Fruit fly (Drosophila melanogaster): Measurements from ENCODE around the gene CG10561.

Gene CG10561

DNA sequence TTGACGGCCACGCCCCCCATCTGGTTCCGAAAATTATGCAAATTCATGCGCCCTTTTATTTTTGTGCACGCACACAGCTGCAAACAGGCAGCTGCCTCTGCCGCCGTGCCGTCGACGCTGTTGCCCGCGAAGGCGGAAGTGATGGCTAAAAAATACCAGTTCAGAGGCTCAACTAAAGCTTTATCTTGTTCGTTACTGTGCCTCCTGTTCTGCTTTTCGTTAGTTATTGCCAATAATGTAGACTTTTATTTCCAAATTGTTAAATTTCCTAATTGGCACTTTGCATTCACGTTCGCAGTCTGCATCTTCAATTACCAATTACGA lies 20.1 kb downstream of the CG10561 start:
- no peak for TF ChIP-seq CG17801 (GFP tag; optimal IDR thresholded peaks at IDR 0.05; ENCODE audit: partially characterized antibody)

DNA sequence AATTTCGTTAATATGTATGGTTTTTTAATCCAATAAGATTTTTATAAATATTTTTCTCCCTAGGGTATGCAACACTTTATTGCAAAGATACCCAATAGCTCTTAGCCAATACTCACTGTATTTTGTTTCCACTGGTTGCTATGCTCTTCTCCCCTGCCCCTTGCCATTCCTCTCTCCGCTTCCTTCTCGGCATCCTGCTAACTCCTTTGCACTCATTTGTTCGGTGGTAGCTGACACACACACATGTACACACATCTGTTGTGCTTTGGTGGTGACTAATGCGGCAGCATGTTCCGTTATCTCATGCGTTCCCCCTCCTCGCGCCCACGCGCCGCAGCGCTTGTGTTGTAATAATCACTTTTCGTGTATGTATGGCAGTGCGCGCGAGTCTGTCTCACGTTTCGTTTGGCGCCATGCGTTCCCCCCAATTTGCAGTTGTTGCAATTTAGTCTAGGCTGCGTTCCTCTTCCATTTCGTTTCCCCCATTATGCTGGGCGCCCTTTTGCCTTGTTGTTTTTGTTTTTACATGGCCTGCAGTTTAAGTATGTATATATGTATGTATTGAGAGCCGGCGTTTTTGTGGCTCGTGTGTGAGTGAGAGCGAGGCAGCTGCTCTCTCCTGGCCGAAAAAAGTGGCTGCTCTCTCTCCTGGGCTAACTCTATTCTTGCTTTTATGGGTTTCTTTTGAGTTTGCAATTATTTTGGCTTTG lies 20.8 kb downstream of the CG10561 start, which contains the start of gene Polr1D:
Gene Polr1D (minus strand): TSS at position 420 of the 710 bp plus-strand sequence.
- TF ChIP-seq CG17801 (GFP tag; optimal IDR thresholded peaks at IDR 0.05; ENCODE audit: partially characterized antibody), result no peak

DNA sequence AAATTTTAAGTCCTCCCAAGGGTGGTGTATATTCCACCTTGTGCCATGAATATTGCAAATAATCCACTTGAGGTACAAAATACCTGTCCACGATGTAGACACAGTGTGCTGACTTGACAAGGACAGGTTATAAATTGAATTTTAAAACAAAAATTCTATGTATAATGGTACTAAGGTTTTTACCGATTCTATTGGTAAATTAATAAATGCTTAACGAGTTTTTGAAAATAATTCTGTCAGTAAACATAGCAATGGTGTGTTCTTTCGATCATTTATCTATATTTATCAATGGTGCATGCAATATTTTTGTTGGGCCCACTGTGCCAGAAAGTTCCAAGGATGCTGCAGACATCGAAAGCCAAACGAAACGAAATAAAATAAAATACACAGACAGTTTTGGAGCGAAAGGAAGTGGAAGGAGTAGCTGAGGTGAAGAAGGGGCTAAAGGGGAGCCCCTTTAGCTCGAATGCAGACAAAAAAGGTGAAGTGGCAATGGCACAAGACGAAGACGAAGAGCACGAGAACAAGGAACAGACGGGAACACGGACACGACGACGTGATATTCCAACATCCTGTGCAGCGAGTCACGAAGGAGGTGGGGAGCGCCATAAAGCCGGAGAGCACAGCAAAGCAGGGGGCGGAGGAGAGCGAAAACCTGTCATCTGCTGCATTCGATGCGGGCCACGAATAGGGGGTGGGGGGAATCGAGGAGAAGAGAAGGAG lies 21.9 kb downstream of the CG10561 start:
- no peak for TF ChIP-seq CG17801 (GFP tag; optimal IDR thresholded peaks at IDR 0.05; ENCODE audit: partially characterized antibody)

DNA sequence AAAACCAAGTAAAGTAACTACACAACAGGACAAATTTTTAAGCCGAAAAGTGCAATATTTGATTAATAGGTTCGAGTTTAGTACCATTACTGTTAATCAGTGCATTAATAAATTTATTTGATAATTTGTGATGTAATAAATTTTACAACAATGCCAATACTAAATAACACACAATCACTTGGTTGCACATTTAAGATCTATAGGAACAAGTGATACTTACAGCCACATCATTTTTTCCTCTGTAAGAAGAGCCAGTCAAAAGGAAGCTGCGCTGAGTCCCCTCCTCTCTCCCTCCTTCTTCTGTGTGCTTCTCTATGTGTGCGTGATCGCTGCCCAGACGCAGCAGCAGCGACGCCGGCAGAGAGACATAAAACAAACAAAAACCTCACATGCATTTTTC lies 22.5 kb downstream of the CG10561 start:
- peak; percentile 66 for TF ChIP-seq CG17801 (GFP tag; optimal IDR thresholded peaks at IDR 0.05; ENCODE audit: partially characterized antibody)

DNA sequence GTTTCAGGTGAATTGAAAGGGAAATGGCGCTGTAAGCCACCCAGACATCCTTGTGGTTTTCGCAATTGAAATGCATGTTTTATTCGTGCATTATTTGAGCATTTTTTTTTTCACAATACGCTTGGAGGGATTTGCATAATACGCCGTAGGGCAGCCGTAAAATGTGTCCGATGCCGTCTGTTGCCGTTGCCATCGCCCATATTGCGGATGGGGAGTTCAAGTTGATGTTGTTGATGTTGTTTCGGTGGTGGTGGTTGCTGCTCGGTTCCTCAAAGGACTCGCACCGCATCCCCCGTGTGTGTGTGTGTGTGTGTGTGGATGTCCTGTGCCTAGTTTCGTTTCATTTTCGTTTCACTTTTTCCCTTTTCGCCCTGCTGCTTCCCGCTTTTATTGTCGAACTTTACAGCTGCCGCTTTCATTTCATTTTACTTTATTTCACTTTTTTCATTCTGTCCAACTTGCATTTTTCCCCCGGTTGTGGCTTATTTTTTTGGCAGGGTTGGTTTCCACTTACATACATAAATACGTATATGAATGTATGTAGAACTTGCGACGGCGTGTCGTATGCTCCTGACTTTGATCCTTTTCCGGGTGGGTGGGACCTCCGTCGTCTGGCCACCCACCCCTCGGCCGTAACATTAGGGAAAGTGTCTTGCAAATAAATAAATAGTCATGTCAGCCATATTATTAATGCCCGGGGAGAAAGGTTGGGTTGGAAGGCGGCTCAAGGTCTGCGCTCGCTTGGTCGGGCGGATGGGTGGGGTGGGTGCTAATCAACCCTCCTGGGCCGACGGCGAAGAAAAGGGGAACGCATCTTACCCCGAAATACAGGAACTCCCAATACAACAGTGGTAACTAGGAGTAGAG lies 23.5 kb downstream of the CG10561 start:
- no peak for TF ChIP-seq CG17801 (GFP tag; optimal IDR thresholded peaks at IDR 0.05; ENCODE audit: partially characterized antibody)

DNA sequence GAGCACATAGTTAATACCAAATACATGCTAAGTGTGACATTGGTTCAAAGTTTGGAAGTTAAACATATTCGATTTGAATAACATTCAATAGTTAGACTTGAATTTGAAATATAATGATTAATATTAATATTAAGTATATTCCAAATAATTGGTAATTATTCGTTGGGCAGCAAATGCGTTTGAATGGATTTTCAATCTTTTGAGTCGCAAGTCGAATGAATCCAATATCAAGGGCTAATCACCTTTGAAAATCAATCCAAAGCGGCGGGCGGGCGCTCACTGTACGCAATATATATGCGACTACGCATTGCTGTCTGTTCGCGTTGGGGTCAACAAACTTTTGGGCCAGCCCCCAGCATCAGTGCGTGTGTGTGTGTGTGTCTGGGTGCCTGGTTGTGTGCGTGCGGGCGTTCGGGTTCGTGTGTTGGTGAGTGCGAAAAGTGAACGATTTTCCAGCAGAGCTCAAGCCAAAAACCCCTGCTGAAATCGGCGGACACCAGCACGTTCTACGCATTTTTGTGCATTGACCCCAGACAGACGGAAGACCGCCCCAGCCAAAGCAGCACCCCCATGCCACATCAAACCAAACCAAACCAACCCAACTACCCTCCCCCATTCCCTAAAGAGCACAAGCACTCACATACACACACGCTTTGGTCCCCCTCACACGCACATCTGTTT lies 24.3 kb downstream of the CG10561 start:
- TF ChIP-seq CG17801 (GFP tag; optimal IDR thresholded peaks at IDR 0.05; ENCODE audit: partially characterized antibody), result no peak

DNA sequence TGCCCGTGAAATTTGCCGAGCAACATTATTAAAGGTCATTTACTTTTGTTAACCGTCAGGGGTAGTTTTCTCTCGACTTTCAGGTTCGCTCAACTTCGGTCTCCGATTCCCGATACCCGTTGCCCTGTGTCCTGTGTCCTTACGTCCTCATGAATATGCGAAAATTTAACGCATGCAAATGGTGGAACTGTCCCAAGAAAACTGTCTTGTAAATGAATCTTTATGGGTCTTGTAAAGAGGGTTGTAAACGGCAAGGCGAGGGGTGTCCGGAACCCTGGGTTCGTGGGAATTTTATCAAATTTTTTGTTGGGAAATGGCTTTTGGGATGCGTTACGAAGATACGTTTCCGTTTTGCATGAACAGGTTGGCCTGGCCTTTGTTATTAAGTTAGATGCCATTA lies 25.6 kb downstream of the CG10561 start:
- TF ChIP-seq CG17801 (GFP tag; optimal IDR thresholded peaks at IDR 0.05; ENCODE audit: partially characterized antibody), result no peak

DNA sequence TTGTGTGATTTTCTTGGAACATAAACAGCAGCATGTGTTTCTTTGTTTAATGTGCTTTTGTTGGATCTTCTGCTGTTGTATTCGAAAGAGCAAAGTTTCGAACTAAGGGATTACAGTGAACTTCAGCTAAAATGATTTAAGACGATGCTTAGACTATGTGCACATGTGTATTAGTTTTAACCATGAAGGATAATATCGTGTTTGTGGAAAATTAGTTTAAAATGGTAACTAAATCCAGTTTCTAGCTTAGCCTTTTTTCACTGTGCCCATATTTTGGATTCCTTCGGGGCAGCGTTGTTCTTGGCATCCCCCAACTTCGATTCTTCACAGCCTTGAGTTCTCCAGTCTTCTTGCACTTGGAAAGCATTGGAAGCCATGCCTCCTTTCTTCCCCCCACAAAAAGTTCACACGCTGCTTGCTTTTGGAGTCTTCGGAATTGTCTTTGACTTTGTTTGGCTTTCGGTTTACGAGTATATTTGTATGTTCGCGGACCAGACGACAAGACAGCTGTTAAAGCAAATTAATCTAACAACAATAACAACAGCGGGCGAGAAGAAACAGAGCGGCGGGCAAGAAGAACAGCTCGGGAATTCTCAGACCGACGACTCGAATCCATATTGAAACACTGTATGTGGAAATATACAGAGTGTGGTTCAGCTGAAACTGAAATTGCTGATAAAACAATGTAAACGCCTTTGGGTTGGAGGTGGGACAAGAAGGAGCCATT lies 26.2 kb downstream of the CG10561 start:
- TF ChIP-seq CG17801 (GFP tag; optimal IDR thresholded peaks at IDR 0.05; ENCODE audit: partially characterized antibody), result no peak

DNA sequence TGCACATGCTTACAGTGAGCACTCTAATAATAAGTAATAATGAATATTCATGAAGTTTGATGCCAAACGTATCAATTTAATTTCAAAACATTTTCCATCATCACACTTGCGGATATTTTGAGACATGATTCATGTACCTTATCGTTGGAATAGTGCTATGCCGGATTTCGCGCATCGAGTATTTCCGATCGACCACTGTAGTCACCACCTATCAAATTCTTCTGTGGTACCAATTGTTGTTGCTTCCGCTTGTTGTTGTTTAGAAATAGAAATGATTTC lies 26.7 kb downstream of the CG10561 start:
- TF ChIP-seq CG17801 (GFP tag; optimal IDR thresholded peaks at IDR 0.05; ENCODE audit: partially characterized antibody), result peak; percentile 79

DNA sequence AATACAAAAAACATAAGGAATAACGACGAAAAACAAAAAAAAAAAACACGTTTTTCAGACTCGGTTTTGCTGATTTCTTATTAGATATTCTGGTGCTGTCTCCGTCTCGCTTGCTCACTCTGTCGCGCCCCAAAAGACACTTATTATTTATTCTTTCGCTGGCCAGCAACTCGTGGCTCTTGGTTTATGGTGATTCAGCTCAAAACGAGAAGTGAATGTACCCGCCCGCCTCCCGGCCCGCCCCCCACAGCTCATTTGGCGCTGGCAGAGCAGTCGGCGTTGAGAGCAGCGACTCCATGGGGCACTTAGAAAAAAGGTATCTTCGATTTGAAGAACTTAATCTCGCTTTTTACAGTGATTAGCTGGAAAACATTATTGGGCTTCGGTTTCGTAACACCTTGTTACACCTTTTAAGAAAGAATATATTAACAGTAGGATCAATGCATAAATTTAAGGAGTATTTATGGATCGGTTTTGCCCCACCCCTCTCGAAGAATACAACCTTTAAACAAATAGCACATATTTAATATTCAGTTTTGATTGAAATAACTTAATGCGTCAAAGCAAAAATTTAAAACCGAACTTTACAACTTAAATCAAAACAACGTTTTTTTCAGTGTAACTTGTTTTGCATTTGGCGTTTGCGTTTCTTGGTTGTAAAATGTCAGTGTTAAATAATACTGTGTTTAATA lies 27.4 kb downstream of the CG10561 start:
- peak; percentile 86 for TF ChIP-seq CG17801 (GFP tag; optimal IDR thresholded peaks at IDR 0.05; ENCODE audit: partially characterized antibody)

DNA sequence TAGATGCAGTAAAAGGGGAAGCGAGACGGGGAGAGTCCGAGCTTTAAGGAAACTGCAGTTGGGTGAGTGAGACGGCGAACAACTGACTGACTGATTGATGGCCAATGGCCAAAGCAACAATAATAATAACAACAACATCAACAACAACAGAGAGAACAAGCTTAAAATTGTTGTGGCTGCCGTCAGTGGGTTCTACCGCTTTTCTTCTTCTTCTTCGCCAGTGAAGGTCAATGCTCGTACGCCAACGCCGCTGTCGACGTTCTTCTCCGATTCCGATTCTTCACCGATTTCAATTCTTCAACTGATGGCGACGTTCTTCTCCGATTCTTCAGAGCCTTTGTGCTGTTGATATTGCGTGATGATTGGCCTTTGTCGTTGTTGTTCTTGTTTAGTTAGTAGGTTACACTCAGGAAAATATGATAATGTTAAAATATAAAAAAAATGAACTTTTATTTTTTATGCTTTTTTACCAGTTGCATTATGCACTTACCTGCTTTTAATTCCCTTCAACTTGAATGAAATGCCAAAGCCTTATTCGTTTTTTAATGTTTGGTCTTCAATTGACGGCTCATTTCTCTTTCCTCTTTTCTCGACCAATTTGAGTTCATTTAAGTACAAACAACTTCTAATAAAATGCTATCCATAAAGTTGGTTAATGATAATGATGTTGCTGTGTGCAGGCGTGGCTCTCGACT lies 28.1 kb downstream of the CG10561 start:
- no peak for TF ChIP-seq CG17801 (GFP tag; optimal IDR thresholded peaks at IDR 0.05; ENCODE audit: partially characterized antibody)

DNA sequence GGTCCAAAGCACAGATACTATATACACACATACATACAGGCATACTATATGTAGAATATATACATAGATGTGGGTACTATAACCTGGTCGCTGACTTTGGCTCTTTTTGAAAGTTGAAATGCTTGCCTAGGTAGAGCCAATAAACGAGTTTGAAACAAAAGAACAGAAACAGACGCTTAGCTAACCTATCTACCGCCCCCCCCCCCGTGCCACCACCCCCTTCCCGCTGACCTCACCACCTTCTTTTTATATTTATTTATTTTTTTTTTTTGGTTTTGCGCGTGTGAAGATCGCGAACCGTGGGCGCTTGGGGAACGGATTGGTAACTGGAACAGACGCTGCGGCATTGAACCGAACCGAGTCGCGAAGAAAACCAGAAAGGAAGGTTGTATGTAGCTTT lies 29.9 kb downstream of the CG10561 start:
- no peak for TF ChIP-seq CG17801 (GFP tag; optimal IDR thresholded peaks at IDR 0.05; ENCODE audit: partially characterized antibody)

DNA sequence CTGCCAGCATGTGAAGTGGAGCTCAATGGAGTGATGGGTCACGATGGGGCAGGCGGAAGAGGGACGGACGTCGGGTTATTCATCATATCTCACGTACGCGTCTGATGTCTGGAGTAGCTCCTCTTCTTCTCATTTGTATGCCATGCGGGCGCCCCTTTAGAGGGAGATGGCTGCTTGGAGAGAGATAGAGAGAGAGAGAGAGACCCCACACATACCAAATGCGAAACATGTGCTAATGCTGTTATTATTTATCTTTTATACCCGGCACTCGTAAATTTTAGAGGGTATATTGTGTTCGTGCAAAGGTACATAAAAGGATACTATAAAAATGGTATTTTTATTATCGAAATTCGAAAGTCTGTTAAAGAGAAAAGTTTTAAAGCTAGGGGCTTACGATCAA lies 31.8 kb downstream of the CG10561 start:
- TF ChIP-seq CG17801 (GFP tag; optimal IDR thresholded peaks at IDR 0.05; ENCODE audit: partially characterized antibody), result no peak

DNA sequence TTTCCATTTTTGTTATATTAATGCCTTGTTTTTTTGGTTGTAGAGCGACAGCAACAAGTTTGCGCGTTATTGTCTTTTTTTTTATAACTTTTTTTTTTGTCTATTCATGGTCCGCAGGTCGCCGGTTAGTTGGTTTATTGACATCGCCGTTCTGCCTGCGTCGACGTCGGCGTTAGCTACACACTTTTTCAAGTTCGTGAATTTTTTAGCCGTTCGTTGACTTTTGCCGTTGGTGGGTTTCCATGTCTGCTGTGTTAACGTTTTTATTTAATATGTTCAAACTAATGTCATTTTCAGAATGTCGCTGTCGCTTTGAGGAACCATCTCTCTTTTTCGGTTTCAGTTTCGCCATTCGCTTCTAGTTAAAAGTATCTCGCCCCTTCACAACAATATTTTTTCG lies 32.4 kb downstream of the CG10561 start:
- TF ChIP-seq CG17801 (GFP tag; optimal IDR thresholded peaks at IDR 0.05; ENCODE audit: partially characterized antibody), result no peak
